Worm (Caenorhabditis elegans) whole organism, L2 larva: ENCODE measurements around the gene W02H3.1.

Source experiments
- ama-1 ChIP-seq: fragments of 150-350 bp; optimal IDR thresholded peaks from 2 replicates; lab custom pipeline; 2018; ENCODE audit warnings: inconsistent platforms
- ceh-82 ChIP-seq: fragments of 150-350 bp; optimal IDR thresholded peaks from 2 replicates; lab custom pipeline; 2014; ENCODE audit warnings: missing biosample characterization, missing genetic modification characterization
- elt-1 ChIP-seq: fragments of 150-350 bp; optimal IDR thresholded peaks from 2 replicates; lab custom pipeline; 2014; ENCODE audit warnings: missing biosample characterization, missing genetic modification characterization
- mdl-1 ChIP-seq, 2 experiments: fragments of 150-350 bp in 1 of 2; sonication (generic microtip) in 1 of 2; optimal IDR thresholded peaks; 2 replicates each; lab custom pipeline; 2017; ENCODE audit warnings: missing biosample characterization in 2 of 2, missing genetic modification characterization in 2 of 2
- nhr-10 ChIP-seq: sonication (generic microtip); optimal IDR thresholded peaks from 2 replicates; lab custom pipeline; 2017; ENCODE audit warnings: missing biosample characterization, missing genetic modification characterization
- nhr-21 ChIP-seq: fragments of 150-350 bp; optimal IDR thresholded peaks from 2 replicates; lab custom pipeline; 2014; ENCODE audit warnings: missing biosample characterization, missing genetic modification characterization
- nhr-237 ChIP-seq: fragments of 150-350 bp; optimal IDR thresholded peaks from 2 replicates; lab custom pipeline; 2014; ENCODE audit warnings: missing biosample characterization, missing genetic modification characterization
- nhr-77 ChIP-seq: fragments of 150-350 bp; optimal IDR thresholded peaks from 2 replicates; lab custom pipeline; 2014; ENCODE audit warnings: missing biosample characterization, missing genetic modification characterization
- skn-1 ChIP-seq: sonication (generic microtip); optimal IDR thresholded peaks from 2 replicates; lab custom pipeline; 2017; ENCODE audit warnings: missing biosample characterization, missing genetic modification characterization
- snpc-4 ChIP-seq: fragments of 150-350 bp; optimal IDR thresholded peaks from 2 replicates; lab custom pipeline; 2014; ENCODE audit warnings: missing biosample characterization, missing genetic modification characterization

DNA sequence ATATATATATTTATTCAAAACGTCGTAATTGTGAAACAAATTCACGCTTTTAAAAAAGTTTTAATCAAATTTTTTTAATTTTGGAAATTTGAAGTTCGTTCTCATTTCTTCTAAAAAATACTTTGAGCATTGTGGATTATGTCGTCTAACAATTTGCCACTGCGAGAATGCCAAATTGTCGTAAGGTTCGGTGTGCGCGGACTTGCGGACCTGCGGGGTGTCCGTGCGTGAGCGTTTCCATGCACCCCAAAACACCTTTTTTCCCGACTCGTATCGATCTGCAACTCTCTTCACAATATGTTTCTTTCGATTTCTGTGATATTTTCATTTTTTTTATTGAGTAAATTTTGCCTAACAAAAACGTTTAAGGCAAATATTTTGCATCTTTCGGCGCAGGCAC lies 32.6 kb downstream of the W02H3.1 start:
- TF ChIP-seq ama-1 (no peak), nhr-77 (no peak), nhr-237 (tag; lab: Kevin White, UChicago) (no peak), mdl-1 (tag; optimal IDR thresholded peaks at IDR 0.05; lab: Kevin White, UChicago) (no peak), snpc-4 (tag; lab: Kevin White, UChicago) (no peak), skn-1 (tag; lab: Kevin White, UChicago) (no peak), nhr-10 (tag; lab: Kevin White, UChicago) (no peak), nhr-21 (no peak), ceh-82 (tag; lab: Kevin White, UChicago) (no peak), elt-1 (tag; lab: Kevin White, UChicago) (no peak)
